Worm (Caenorhabditis elegans) whole organism, L4 larva: ENCODE measurements around the gene W02D7.11.
A peak's percentile ranks its signal among the peaks of the same experiment; 100 is the strongest.

Source experiments
- F49E8.2 ChIP-seq: sonication (generic microtip); optimal IDR thresholded peaks from 2 replicates; lab custom pipeline; 2016; ENCODE audit warnings: missing compliant biosample characterization, mild to moderate bottlenecking, missing genetic modification characterization, borderline replicate concordance
- ceh-20 ChIP-seq: fragments of 200-800 bp; sonication (Bioruptor generic); IDR thresholded peaks from 2 replicates; pipeline ENCODE4 v1.3.6; 2022; ENCODE audit warnings: missing genetic modification reagents, missing genetic modification characterization, missing compliant biosample characterization
- ceh-28 ChIP-seq: fragments of 150-350 bp; optimal IDR thresholded peaks from 2 replicates; lab custom pipeline; 2014; ENCODE audit warnings: missing biosample characterization, missing genetic modification reagents, missing genetic modification characterization
- ceh-62 ChIP-seq: sonication (generic microtip); optimal IDR thresholded peaks from 2 replicates; lab custom pipeline; 2017; ENCODE audit warnings: missing biosample characterization, missing genetic modification characterization
- cey-2 ChIP-seq: sonication (generic microtip); optimal IDR thresholded peaks from 3 replicates; lab custom pipeline; 2017; ENCODE audit warnings: missing genetic modification characterization, mild to moderate bottlenecking, missing compliant biosample characterization, antibody characterized with exemption, borderline replicate concordance; ENCODE audit not compliant: insufficient read depth
- daf-16 ChIP-seq, 3 experiments: sonication (generic microtip); optimal IDR thresholded peaks; 2 replicates each; lab custom pipeline; 2016 to 2017; ENCODE audit warnings: missing genetic modification characterization in 3 of 3, missing genetic modification reagents in 3 of 3, mild to moderate bottlenecking in 2 of 3, missing compliant biosample characterization in 2 of 3, missing biosample characterization in 1 of 3, moderate library complexity in 1 of 3
- daf-19 ChIP-seq: fragments of 200-800 bp; sonication (Bioruptor generic); conservative IDR thresholded peaks from 2 replicates; pipeline ENCODE4 v1.3.6; 2022; ENCODE audit warnings: missing genetic modification characterization, missing compliant biosample characterization
- dmd-6 ChIP-seq: fragments of 200-800 bp; sonication (Bioruptor generic); IDR thresholded peaks from 2 replicates; pipeline ENCODE4 v1.3.6; 2022; ENCODE audit warnings: missing genetic modification reagents, missing genetic modification characterization, missing compliant biosample characterization
- dmd-8 ChIP-seq: fragments of 200-800 bp; sonication (Bioruptor generic); IDR thresholded peaks from 2 replicates; pipeline ENCODE4 v1.3.6; 2022; ENCODE audit warnings: missing genetic modification characterization, missing compliant biosample characterization
- dpl-1 ChIP-seq: fragments of 150-350 bp; optimal IDR thresholded peaks from 2 replicates; lab custom pipeline; 2014; ENCODE audit warnings: missing biosample characterization, missing genetic modification reagents, missing genetic modification characterization
- duxl-1 ChIP-seq: sonication (generic microtip); optimal IDR thresholded peaks from 2 replicates; lab custom pipeline; 2016; ENCODE audit warnings: mild to moderate bottlenecking, missing genetic modification characterization, moderate library complexity, missing compliant biosample characterization; ENCODE audit not compliant: poor library complexity
- dve-1 ChIP-seq: sonication (generic microtip); optimal IDR thresholded peaks from 2 replicates; lab custom pipeline; 2017; ENCODE audit warnings: antibody characterized with exemption, mild to moderate bottlenecking, missing genetic modification characterization, missing compliant biosample characterization; ENCODE audit not compliant: insufficient read depth
- gei-8 ChIP-seq: fragments of 200-800 bp; sonication (Bioruptor generic); optimal IDR thresholded peaks from 2 replicates; lab custom pipeline; 2018; ENCODE audit warnings: mild to moderate bottlenecking, missing genetic modification characterization, missing compliant biosample characterization
- hlh-11 ChIP-seq: fragments of 200-800 bp; sonication (Bioruptor generic); optimal IDR thresholded peaks from 2 replicates; lab custom pipeline; 2018; ENCODE audit warnings: mild to moderate bottlenecking, missing genetic modification characterization, missing compliant biosample characterization
- hlh-30 ChIP-seq: sonication (generic microtip); optimal IDR thresholded peaks from 2 replicates; lab custom pipeline; 2017; ENCODE audit warnings: antibody characterized with exemption, mild to moderate bottlenecking, missing genetic modification characterization, missing compliant biosample characterization; ENCODE audit not compliant: insufficient read depth
- lin-15B ChIP-seq: fragments of 150-350 bp; sonication (generic microtip); optimal IDR thresholded peaks from 3 replicates; lab custom pipeline; 2014; ENCODE audit warnings: missing biosample characterization, missing genetic modification characterization
- lin-29 ChIP-seq: fragments of 200-800 bp; sonication (Bioruptor generic); IDR thresholded peaks from 2 replicates; pipeline ENCODE4 v1.3.6; 2022; ENCODE audit warnings: missing genetic modification reagents, missing genetic modification characterization, missing compliant biosample characterization
- lin-38 ChIP-seq: fragments of 200-800 bp; sonication (Bioruptor generic); IDR thresholded peaks from 2 replicates; pipeline ENCODE4 v1.3.6; 2022; ENCODE audit warnings: missing genetic modification reagents, missing genetic modification characterization, missing compliant biosample characterization
- madf-9 ChIP-seq: fragments of 200-800 bp; sonication (Bioruptor generic); conservative IDR thresholded peaks from 2 replicates; pipeline ENCODE4 v1.3.6; 2022; ENCODE audit warnings: missing genetic modification reagents, missing genetic modification characterization, missing compliant biosample characterization
- mxl-2 ChIP-seq: fragments of 200-800 bp; sonication (Bioruptor generic); conservative IDR thresholded peaks from 2 replicates; pipeline ENCODE4 v1.3.6; 2022; ENCODE audit warnings: missing genetic modification reagents, missing genetic modification characterization, missing compliant biosample characterization
- mxl-3 ChIP-seq: fragments of 200-800 bp; sonication (Bioruptor generic); optimal IDR thresholded peaks from 2 replicates; lab custom pipeline; 2018; ENCODE audit warnings: mild to moderate bottlenecking, missing genetic modification characterization, missing compliant biosample characterization
- nhr-10 ChIP-seq: fragments of 150-350 bp; optimal IDR thresholded peaks from 2 replicates; lab custom pipeline; 2014; ENCODE audit warnings: missing biosample characterization, missing genetic modification characterization
- nhr-102 ChIP-seq: sonication (generic microtip); optimal IDR thresholded peaks from 2 replicates; lab custom pipeline; 2016; ENCODE audit warnings: mild to moderate bottlenecking, missing genetic modification characterization, moderate library complexity, missing compliant biosample characterization
- nhr-11 ChIP-seq: fragments of 150-350 bp; optimal IDR thresholded peaks from 2 replicates; lab custom pipeline; 2014; ENCODE audit warnings: missing biosample characterization, missing genetic modification characterization
- nhr-25 ChIP-seq: sonication (generic microtip); optimal IDR thresholded peaks from 2 replicates; lab custom pipeline; 2017; ENCODE audit warnings: missing genetic modification characterization, mild to moderate bottlenecking, missing compliant biosample characterization, antibody characterized with exemption, moderate library complexity, borderline replicate concordance; ENCODE audit not compliant: insufficient read depth
- nhr-28 ChIP-seq: fragments of 150-350 bp; optimal IDR thresholded peaks from 2 replicates; lab custom pipeline; 2014; ENCODE audit warnings: missing biosample characterization, missing genetic modification characterization
- nhr-41 ChIP-seq: fragments of 200-800 bp; sonication (Bioruptor generic); IDR thresholded peaks from 2 replicates; pipeline ENCODE4 v1.3.6; 2022; ENCODE audit warnings: missing genetic modification reagents, missing genetic modification characterization, missing compliant biosample characterization
- nhr-77 ChIP-seq: fragments of 150-350 bp; optimal IDR thresholded peaks from 2 replicates; lab custom pipeline; 2014; ENCODE audit warnings: missing biosample characterization, missing genetic modification characterization
- pqm-1 ChIP-seq: sonication (generic microtip); optimal IDR thresholded peaks from 2 replicates; lab custom pipeline; 2017; ENCODE audit warnings: missing biosample characterization, missing genetic modification characterization
- rbr-2 ChIP-seq: sonication (generic microtip); optimal IDR thresholded peaks from 2 replicates; lab custom pipeline; 2016; ENCODE audit warnings: missing genotype, missing genetic modification characterization, missing compliant biosample characterization
- saeg-2 ChIP-seq: fragments of 200-800 bp; sonication (Bioruptor generic); IDR thresholded peaks from 2 replicates; pipeline ENCODE4 v1.3.6; 2022; ENCODE audit warnings: missing genetic modification reagents, missing genetic modification characterization, missing compliant biosample characterization
- sdz-12 ChIP-seq: fragments of 200-800 bp; sonication (Bioruptor generic); optimal IDR thresholded peaks from 2 replicates; lab custom pipeline; 2018; ENCODE audit warnings: mild to moderate bottlenecking, missing genetic modification characterization, missing compliant biosample characterization
- set-16 ChIP-seq: fragments of 200-800 bp; sonication (Bioruptor generic); IDR thresholded peaks from 2 replicates; pipeline ENCODE4 v1.3.6; 2022; ENCODE audit warnings: missing genetic modification reagents, missing genetic modification characterization, missing compliant biosample characterization
- snpc-1.2 ChIP-seq: fragments of 200-800 bp; sonication (Bioruptor generic); IDR thresholded peaks from 2 replicates; pipeline ENCODE4 v1.3.6; 2022; ENCODE audit warnings: missing genetic modification reagents, missing genetic modification characterization, missing compliant biosample characterization
- unc-39 ChIP-seq: sonication (generic microtip); optimal IDR thresholded peaks from 2 replicates; lab custom pipeline; 2017; ENCODE audit warnings: missing biosample characterization, missing genetic modification characterization
- unc-62 ChIP-seq, 3 experiments: fragments of 150-350 bp in 1 of 3; sonication (generic microtip); optimal IDR thresholded peaks in 2 of 3; peaks in 1 of 3; 1 replicate in 1 of 3; 2 replicates in 2 of 3; lab custom pipeline; 2014 to 2017; ENCODE audit warnings: missing biosample characterization in 3 of 3, missing genetic modification characterization in 3 of 3, missing genetic modification reagents in 3 of 3, missing genotype in 1 of 3
- zag-1 ChIP-seq: fragments of 150-350 bp; optimal IDR thresholded peaks from 2 replicates; lab custom pipeline; 2014; ENCODE audit warnings: missing biosample characterization, missing genetic modification characterization

The W02D7.11 gene

ce11 chrV:8307013-8307412 lies 2.7 kb upstream of the W02D7.11 start:
- TF ChIP-seq saeg-2 (GFP tag; lab: Robert Waterston, UW) (no peak), nhr-77 (tag; lab: Kevin White, UChicago) (peak; percentile 33), zag-1 (no peak), nhr-25 (tag; lab: Kevin White, UChicago) (no peak), hlh-11 (tag; lab: Kevin White, UChicago) (peak; percentile 65), dve-1 (tag; lab: Kevin White, UChicago) (peak; percentile 65), pqm-1 (peak; percentile 63), hlh-30 (tag; lab: Kevin White, UChicago) (peak; percentile 54), rbr-2 (tag; lab: Kevin White, UChicago) (no peak), F49E8.2 (tag; lab: Kevin White, UChicago) (no peak), daf-16 (GFP tag; optimal IDR thresholded peaks at IDR 0.05; lab: Kevin White, UChicago) (no peak), daf-16 (tag; optimal IDR thresholded peaks at IDR 0.05; lab: Kevin White, UChicago) (peak; percentile 55), unc-62 (GFP tag; optimal IDR thresholded peaks at IDR 0.05 in 1 of 2; lab: Kevin White, UChicago) (peak in 1 of 2 experiments; percentile 90), unc-62 (tag; optimal IDR thresholded peaks at IDR 0.05; lab: Kevin White, UChicago) (no peak), dmd-6 (GFP tag; lab: Robert Waterston, UW) (peak; percentile 82), nhr-28 (tag; lab: Kevin White, UChicago) (peak; percentile 60), dpl-1 (no peak), nhr-11 (tag; lab: Kevin White, UChicago) (no peak), mxl-3 (peak; percentile 64), cey-2 (tag; lab: Kevin White, UChicago) (no peak), set-16 (GFP tag; lab: Robert Waterston, UW) (no peak), nhr-102 (tag; lab: Kevin White, UChicago) (no peak), dmd-8 (no peak)
- TF ChIP-seq, all 104 proteins: peak for 10

ce11 chrV:8306366-8306765 lies 2.1 kb upstream of the W02D7.11 start, which contains the start of gene W02D7.8:
Gene W02D7.8 (minus strand): TSS chrV:8306466.
- no peak for TF ChIP-seq mxl-2 (GFP tag; lab: Robert Waterston, UW)
- TF ChIP-seq unc-39 (tag; lab: Kevin White, UChicago) = no peak
- TF ChIP-seq unc-62 (GFP tag; optimal IDR thresholded peaks at IDR 0.05 in 1 of 2; lab: Kevin White, UChicago) = no peak
- no peak for TF ChIP-seq unc-62 (tag; optimal IDR thresholded peaks at IDR 0.05; lab: Kevin White, UChicago)
- TF ChIP-seq ceh-62 (tag; lab: Kevin White, UChicago) = no peak
- no peak for TF ChIP-seq ceh-20
- no peak for TF ChIP-seq set-16 (GFP tag; lab: Robert Waterston, UW)
- no peak for TF ChIP-seq daf-19 (GFP tag; lab: Robert Waterston, UW)
- no peak for TF ChIP-seq duxl-1
- no peak for TF ChIP-seq lin-29 (GFP tag; lab: Robert Waterston, UW)
- no peak for TF ChIP-seq gei-8 (GFP tag; lab: Kevin White, UChicago)
- no peak for TF ChIP-seq ceh-28
- no peak for TF ChIP-seq nhr-10 (tag; lab: Kevin White, UChicago)
- TF ChIP-seq nhr-28 (tag; lab: Kevin White, UChicago) = no peak
- no peak for TF ChIP-seq daf-16 (GFP tag; optimal IDR thresholded peaks at IDR 0.05; lab: Kevin White, UChicago)
- TF ChIP-seq daf-16 (tag; optimal IDR thresholded peaks at IDR 0.05; lab: Kevin White, UChicago) = no peak
- no peak for TF ChIP-seq snpc-1.2 (GFP tag; lab: Robert Waterston, UW)
- no peak for TF ChIP-seq nhr-41
- no peak for TF ChIP-seq sdz-12 (GFP tag; lab: Kevin White, UChicago)

- TF ChIP-seq madf-9 (GFP tag; lab: Robert Waterston, UW) (no peak), daf-16 (GFP tag; optimal IDR thresholded peaks at IDR 0.05; lab: Kevin White, UChicago) (no peak), daf-16 (tag; optimal IDR thresholded peaks at IDR 0.05; lab: Kevin White, UChicago) (peak; percentile 38), lin-38 (GFP tag; lab: Robert Waterston, UW) (no peak), dve-1 (tag; lab: Kevin White, UChicago) (peak; percentile 43), lin-15B (tag; lab: Kevin White, UChicago) (no peak), pqm-1 (peak; percentile 46), dmd-6 (GFP tag; lab: Robert Waterston, UW) (peak; percentile 74)
Observed at ce11 chrV:8305940-8306339, 1.6 kb upstream of the W02D7.11 start.
